Comparison of ENCODE assay signal across 2 fruit fly cellular contexts in the genomic region with DNA sequence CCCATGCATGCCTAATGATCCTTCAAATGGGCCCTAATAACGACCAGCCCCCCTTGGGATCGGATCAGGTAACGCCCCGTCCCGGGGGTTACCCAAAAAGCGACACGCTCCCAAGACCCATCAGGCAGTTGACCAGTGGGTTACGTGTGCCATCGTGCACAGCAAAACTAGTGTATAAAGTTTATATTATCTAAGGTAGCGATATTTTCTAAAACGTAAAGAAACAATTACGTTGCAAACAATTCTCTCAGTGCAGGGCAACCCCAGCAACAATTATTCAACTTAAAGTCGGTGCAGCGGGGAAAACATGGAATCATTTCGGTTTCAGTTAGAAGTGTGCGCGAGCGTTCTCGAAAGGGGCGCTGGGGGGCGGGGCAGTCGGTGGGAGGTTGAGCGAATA.
TF ChIP-seq lines count a peak whose summit lies in the region.

No protein-coding gene starts in this region.

TF ChIP-seq in whole organism, embryonic, 481 proteins besides CTCF, POLR2A, EP300 and RAD21 (continued from another document and continues in another):
- TF ChIP-seq p53 (GFP tag; optimal IDR thresholded peaks at IDR 0.05; lab: Kevin White, UChicago) (no peak), tgo (GFP tag; IDR thresholded peaks at IDR 0.05; lab: Robert Waterston, UW) (no peak), bsh (GFP tag; optimal IDR thresholded peaks at IDR 0.05; lab: Kevin White, UChicago) (peak in 1 of 2 experiments; percentile 45), pho (GFP tag; optimal IDR thresholded peaks at IDR 0.05; lab: Kevin White, UChicago) (no peak), Drgx (GFP tag; IDR thresholded peaks at IDR 0.05; lab: Robert Waterston, UW) (peak; percentile 46), CG15601 (tag; optimal IDR thresholded peaks at IDR 0.05; lab: Kevin White, UChicago) (peak; percentile 52), ase (GFP tag; IDR thresholded peaks at IDR 0.05; lab: Robert Waterston, UW) (no peak), CG10267 (tag; optimal IDR thresholded peaks at IDR 0.05; lab: Kevin White, UChicago) (peak; percentile 1), bbx (GFP tag; IDR thresholded peaks at IDR 0.05; lab: Robert Waterston, UW; ENCODE audit: partially characterized antibody) (no peak), CG8359 (GFP tag; optimal IDR thresholded peaks at IDR 0.05; lab: Kevin White, UChicago; ENCODE audit: borderline replicate concordance) (no peak), CG2678 (tag; optimal IDR thresholded peaks at IDR 0.05; lab: Kevin White, UChicago) (peak; percentile 28), CG9797 (GFP tag; optimal IDR thresholded peaks at IDR 0.05; lab: Kevin White, UChicago) (no peak), Pdp1 (GFP tag; optimal IDR thresholded peaks at IDR 0.05; lab: Kevin White, UChicago) (peak in 1 of 2 experiments; percentile 32), hb (GFP tag; IDR thresholded peaks at IDR 0.05; lab: Robert Waterston, UW; ENCODE audit: partially characterized antibody) (no peak), CG10979 (tag; optimal IDR thresholded peaks at IDR 0.05; lab: Kevin White, UChicago) (peak; percentile 55), tin (GFP tag; optimal IDR thresholded peaks at IDR 0.05; lab: Kevin White, UChicago) (peak; percentile 9), CG4360 (GFP tag; IDR thresholded peaks at IDR 0.05; lab: Robert Waterston, UW) (peak; percentile 34), mld (GFP tag; IDR thresholded peaks at IDR 0.05; lab: Robert Waterston, UW; ENCODE audit: partially characterized antibody) (no peak), zf30C (GFP tag; optimal IDR thresholded peaks at IDR 0.05; lab: Kevin White, UChicago) (peak; percentile 73), CG12391 (tag; optimal IDR thresholded peaks at IDR 0.05; lab: Kevin White, UChicago) (peak; percentile 19), seq (GFP tag; IDR thresholded peaks at IDR 0.05; lab: Robert Waterston, UW) (0 out of 2 replicates have a peak, but pooled peaks have one; percentile 24), bcd (GFP tag; optimal IDR thresholded peaks at IDR 0.05; lab: Kevin White, UChicago) (peak; percentile 2), CG33557 (GFP tag; optimal IDR thresholded peaks at IDR 0.05; lab: Kevin White, UChicago) (peak; percentile 20), CG17385 (GFP tag; optimal IDR thresholded peaks at IDR 0.05; lab: Kevin White, UChicago) (no peak), fd96Cb (tag; optimal IDR thresholded peaks at IDR 0.05; lab: Kevin White, UChicago) (peak; percentile 25), CG3163 (GFP tag; optimal IDR thresholded peaks at IDR 0.05; lab: Kevin White, UChicago) (no peak), CG5953 (GFP tag; IDR thresholded peaks at IDR 0.05; lab: Robert Waterston, UW) (no peak), CG7839 (tag; optimal IDR thresholded peaks at IDR 0.05; lab: Kevin White, UChicago) (peak; percentile 25), CG13424 (tag; optimal IDR thresholded peaks at IDR 0.05; lab: Kevin White, UChicago) (peak; percentile 6), CG3065 (GFP tag; optimal IDR thresholded peaks at IDR 0.05; lab: Kevin White, UChicago) (peak; percentile 64), Xrp1 (GFP tag; IDR thresholded peaks at IDR 0.05; lab: Robert Waterston, UW) (peak; percentile 54; the same call in 1 of the 2 replicates), crp (GFP tag; optimal IDR thresholded peaks at IDR 0.05; lab: Kevin White, UChicago) (no peak), CG6254 (GFP tag; optimal IDR thresholded peaks at IDR 0.05; lab: Kevin White, UChicago) (peak; percentile 8), dati (GFP tag; IDR thresholded peaks at IDR 0.05; lab: Robert Waterston, UW) (no peak), Jarid2 (GFP tag; optimal IDR thresholded peaks at IDR 0.05; lab: Kevin White, UChicago) (no peak), H15 (GFP tag; IDR thresholded peaks at IDR 0.05; lab: Robert Waterston, UW) (peak; percentile 36; the same call in 1 of the 3 replicates), Sox102F (GFP tag; optimal IDR thresholded peaks at IDR 0.05; lab: Kevin White, UChicago) (peak; percentile 21), CG17328 (GFP tag; IDR thresholded peaks at IDR 0.05; lab: Robert Waterston, UW) (peak; percentile 30; the same call in 1 of the 2 replicates), CG1603 (tag; optimal IDR thresholded peaks at IDR 0.05; lab: Kevin White, UChicago) (peak; percentile 58), Sox100B (GFP tag; optimal IDR thresholded peaks at IDR 0.05; lab: Kevin White, UChicago) (peak; percentile 26), Dbx (GFP tag; IDR thresholded peaks at IDR 0.05; lab: Robert Waterston, UW) (no peak), tna (GFP tag; IDR thresholded peaks at IDR 0.05; lab: Robert Waterston, UW; ENCODE audit: partially characterized antibody) (no peak), gem (tag; optimal IDR thresholded peaks at IDR 0.05; lab: Kevin White, UChicago) (peak; percentile 44), sug (tag; optimal IDR thresholded peaks at IDR 0.05; lab: Kevin White, UChicago) (peak; percentile 3), maf-S (GFP tag; optimal IDR thresholded peaks at IDR 0.05; lab: Kevin White, UChicago) (no peak), Xbp1 (GFP tag; optimal IDR thresholded peaks at IDR 0.05; lab: Kevin White, UChicago) (peak; percentile 36), pnt (GFP tag; optimal IDR thresholded peaks at IDR 0.05; lab: Kevin White, UChicago) (no peak), CG15011 (GFP tag; optimal IDR thresholded peaks at IDR 0.05; lab: Kevin White, UChicago) (no peak), zfh1 (GFP tag; IDR thresholded peaks at IDR 0.05; lab: Robert Waterston, UW) (0 out of 3 replicates have a peak, but pooled peaks have one; percentile 19), D19A (tag; optimal IDR thresholded peaks at IDR 0.05; lab: Kevin White, UChicago) (peak; percentile 14), unpg (GFP tag; optimal IDR thresholded peaks at IDR 0.05; lab: Kevin White, UChicago) (peak; percentile 30), ab (GFP tag; optimal IDR thresholded peaks at IDR 0.05; lab: Kevin White, UChicago) (no peak), Atf3 (GFP tag; optimal IDR thresholded peaks at IDR 0.05; lab: Kevin White, UChicago) (peak; percentile 6), phol (tag; optimal IDR thresholded peaks at IDR 0.05; lab: Kevin White, UChicago) (peak; percentile 32), Doc2 (GFP tag; IDR thresholded peaks at IDR 0.05; lab: Robert Waterston, UW) (no peak), CG8388 (GFP tag; optimal IDR thresholded peaks at IDR 0.05; lab: Kevin White, UChicago) (peak; percentile 12), CG11696 (GFP tag; IDR thresholded peaks at IDR 0.05; lab: Robert Waterston, UW) (0 out of 2 replicates have a peak, but pooled peaks have one; percentile 6), dmrt11E (tag; optimal IDR thresholded peaks at IDR 0.05; lab: Kevin White, UChicago) (peak; percentile 42), Max (GFP tag; optimal IDR thresholded peaks at IDR 0.05; lab: Kevin White, UChicago) (no peak), CG2202 (tag; optimal IDR thresholded peaks at IDR 0.05; lab: Kevin White, UChicago) (peak; percentile 26), Hr78 (GFP tag; optimal IDR thresholded peaks at IDR 0.05; lab: Kevin White, UChicago) (peak in 1 of 2 experiments; percentile 47), CG16779 (GFP tag; IDR thresholded peaks at IDR 0.05; lab: Robert Waterston, UW) (no peak)

TF ChIP-seq in whole organism, prepupa, 60 proteins besides CTCF, POLR2A, EP300 and RAD21 (continued from another document):
- peak; percentile 44; the same call in 2 of the 3 replicates for TF ChIP-seq CG8119 (GFP tag; IDR thresholded peaks at IDR 0.05; lab: Robert Waterston, UW)
- TF ChIP-seq CG8632 (GFP tag; optimal IDR thresholded peaks at IDR 0.05; lab: Kevin White, UChicago), result no peak
- TF ChIP-seq CG6792 (GFP tag; optimal IDR thresholded peaks at IDR 0.05; lab: Kevin White, UChicago), result no peak
- TF ChIP-seq Smox (GFP tag; optimal IDR thresholded peaks at IDR 0.05; lab: Kevin White, UChicago), result no peak
- no peak for TF ChIP-seq Ets21C (GFP tag; optimal IDR thresholded peaks at IDR 0.05; lab: Kevin White, UChicago)
- no peak for TF ChIP-seq dsx (GFP tag; optimal IDR thresholded peaks at IDR 0.05; lab: Kevin White, UChicago; ENCODE audit: poor library complexity, severe bottlenecking)
- TF ChIP-seq spab (GFP tag; optimal IDR thresholded peaks at IDR 0.05; lab: Kevin White, UChicago), result no peak
- 0 out of 2 replicates have a peak, but pooled peaks have one; percentile 38 for TF ChIP-seq CG15336 (GFP tag; IDR thresholded peaks at IDR 0.05; lab: Robert Waterston, UW)
- peak; percentile 27 for TF ChIP-seq CG31627 (GFP tag; optimal IDR thresholded peaks at IDR 0.05; lab: Kevin White, UChicago)
- peak; percentile 14 for TF ChIP-seq OdsH (GFP tag; optimal IDR thresholded peaks at IDR 0.05; lab: Kevin White, UChicago)
- no peak for TF ChIP-seq CG6854 (GFP tag; optimal IDR thresholded peaks at IDR 0.05; lab: Kevin White, UChicago)
- peak; percentile 36 for TF ChIP-seq CG4318 (GFP tag; optimal IDR thresholded peaks at IDR 0.05; lab: Kevin White, UChicago)
- TF ChIP-seq Sox14 (GFP tag; optimal IDR thresholded peaks at IDR 0.05; lab: Kevin White, UChicago), result no peak
- no peak for TF ChIP-seq Hr38 (GFP tag; optimal IDR thresholded peaks at IDR 0.05; lab: Kevin White, UChicago)
- no peak for TF ChIP-seq ss (GFP tag; optimal IDR thresholded peaks at IDR 0.05; lab: Kevin White, UChicago)
- peak; percentile 41 for TF ChIP-seq dac (GFP tag; optimal IDR thresholded peaks at IDR 0.05; lab: Kevin White, UChicago)
- no peak for TF ChIP-seq Eip93F (GFP tag; optimal IDR thresholded peaks at IDR 0.05; lab: Kevin White, UChicago)
- TF ChIP-seq Eip75B (GFP tag; optimal IDR thresholded peaks at IDR 0.05; lab: Kevin White, UChicago), result no peak
- TF ChIP-seq CG32006 (GFP tag; optimal IDR thresholded peaks at IDR 0.05; lab: Kevin White, UChicago), result peak; percentile 61
- no peak for TF ChIP-seq CG11902 (GFP tag; optimal IDR thresholded peaks at IDR 0.05; lab: Kevin White, UChicago)
- no peak for TF ChIP-seq vri (GFP tag; optimal IDR thresholded peaks at IDR 0.05; lab: Kevin White, UChicago)
- TF ChIP-seq CG1621 (tag; optimal IDR thresholded peaks at IDR 0.05; lab: Kevin White, UChicago), result peak; percentile 3
- peak; percentile 16 for TF ChIP-seq achi (GFP tag; optimal IDR thresholded peaks at IDR 0.05; lab: Kevin White, UChicago)
- TF ChIP-seq Gug (GFP tag; IDR thresholded peaks at IDR 0.05; lab: Robert Waterston, UW), result peak; percentile 19; the same call in 1 of the 2 replicates
- peak; percentile 0 for TF ChIP-seq Met (GFP tag; optimal IDR thresholded peaks at IDR 0.05; lab: Kevin White, UChicago)
- 0 out of 3 replicates have a peak, but pooled peaks have one; percentile 24 for TF ChIP-seq eg (GFP tag; IDR thresholded peaks at IDR 0.05; lab: Robert Waterston, UW)
- TF ChIP-seq Ets96B (tag; optimal IDR thresholded peaks at IDR 0.05; lab: Kevin White, UChicago), result peak; percentile 23
